Fruit fly (Drosophila melanogaster) whole organism, embryonic: ENCODE data around the gene Agpat1.

Experiments
- Atf6 ChIP-seq: fragments of 200-800 bp; sonication (Bioruptor generic); IDR thresholded peaks from 2 replicates; pipeline ENCODE4 v1.3.6; 2022; ENCODE audit warnings: missing biosample characterization, missing genetic modification characterization
- CG10366 ChIP-seq: fragments of 200-800 bp; sonication (Bioruptor generic); IDR thresholded peaks from 2 replicates; pipeline ENCODE4 v1.3.6; 2022; ENCODE audit warnings: missing biosample characterization, missing genetic modification characterization
- CG10959 ChIP-seq: fragments of 200-800 bp; sonication (Bioruptor generic); IDR thresholded peaks from 2 replicates; pipeline ENCODE4 v1.3.6; 2022; ENCODE audit warnings: missing biosample characterization, missing genetic modification characterization
- CG10979 ChIP-seq: fragments of 200-800 bp; sonication (Bioruptor generic); optimal IDR thresholded peaks from 2 replicates; lab custom pipeline; 2018; ENCODE audit warnings: missing biosample characterization, mild to moderate bottlenecking, missing genetic modification characterization, moderate library complexity
- CG12155 ChIP-seq: fragments of 200-800 bp; sonication (Bioruptor generic); optimal IDR thresholded peaks from 3 replicates; lab custom pipeline; 2016; ENCODE audit warnings: missing biosample characterization, missing genetic modification characterization
- CG12299 ChIP-seq: fragments of 200-800 bp; sonication (Bioruptor generic); optimal IDR thresholded peaks from 2 replicates; lab custom pipeline; 2018; ENCODE audit warnings: missing biosample characterization, mild to moderate bottlenecking, missing genetic modification characterization
- CG14014 ChIP-seq: fragments of 200-800 bp; sonication (Bioruptor generic); IDR thresholded peaks from 2 replicates; pipeline ENCODE4 v1.3.6; 2022; ENCODE audit warnings: missing biosample characterization, missing genetic modification characterization
- CG14050 ChIP-seq: fragments of 200-800 bp; sonication (Bioruptor generic); IDR thresholded peaks from 3 replicates; pipeline ENCODE4 v1.3.6; 2022; ENCODE audit warnings: missing biosample characterization, missing genetic modification characterization
- CG15073 ChIP-seq: fragments of 200-800 bp; sonication (Bioruptor generic); optimal IDR thresholded peaks from 2 replicates; lab custom pipeline; 2016; ENCODE audit warnings: missing biosample characterization, missing genetic modification characterization
- CG16863 ChIP-seq: fragments of 200-800 bp; sonication (Bioruptor generic); optimal IDR thresholded peaks from 3 replicates; lab custom pipeline; 2016; ENCODE audit warnings: missing biosample characterization, missing genetic modification characterization
- CG18476 ChIP-seq: fragments of 200-800 bp; sonication (Bioruptor generic); optimal IDR thresholded peaks from 2 replicates; lab custom pipeline; 2016; ENCODE audit warnings: missing biosample characterization, mild to moderate bottlenecking, missing genetic modification characterization
- CG18764 ChIP-seq: fragments of 200-800 bp; sonication (Bioruptor generic); optimal IDR thresholded peaks from 3 replicates; lab custom pipeline; 2016; ENCODE audit warnings: missing biosample characterization, missing genetic modification characterization
- CG2199 ChIP-seq: fragments of 200-800 bp; sonication (Bioruptor generic); IDR thresholded peaks from 3 replicates; pipeline ENCODE4 v1.3.6; 2022; ENCODE audit warnings: missing biosample characterization, missing genetic modification characterization
- CG3065 ChIP-seq: fragments of 200-800 bp; sonication (Bioruptor generic); optimal IDR thresholded peaks from 2 replicates; lab custom pipeline; 2016; ENCODE audit warnings: missing biosample characterization, missing genetic modification characterization
- CG3281 ChIP-seq: fragments of 200-800 bp; sonication (Bioruptor generic); optimal IDR thresholded peaks from 3 replicates; lab custom pipeline; 2017; ENCODE audit warnings: missing biosample characterization, mild to moderate bottlenecking, missing genetic modification characterization
- CG42726 ChIP-seq: fragments of 200-800 bp; sonication (Bioruptor generic); IDR thresholded peaks from 2 replicates; pipeline ENCODE4 v1.3.6; 2022; ENCODE audit warnings: missing biosample characterization, missing genetic modification characterization; ENCODE audit not compliant: partially characterized antibody
- CG4328 ChIP-seq: fragments of 200-800 bp; sonication (Bioruptor generic); optimal IDR thresholded peaks from 3 replicates; lab custom pipeline; 2017; ENCODE audit warnings: missing biosample characterization, missing genetic modification reagents, missing genetic modification characterization
- CG4854 ChIP-seq: fragments of 200-800 bp; sonication (Bioruptor generic); optimal IDR thresholded peaks from 2 replicates; lab custom pipeline; 2016; ENCODE audit warnings: missing biosample characterization, missing genetic modification characterization, inconsistent platforms
- CG8281 ChIP-seq: fragments of 200-800 bp; sonication (Bioruptor generic); optimal IDR thresholded peaks from 2 replicates; lab custom pipeline; 2018; ENCODE audit warnings: missing biosample characterization, mild to moderate bottlenecking, missing genetic modification characterization, moderate library complexity
- CG8359 ChIP-seq: fragments of 200-800 bp; sonication (Bioruptor generic); optimal IDR thresholded peaks from 2 replicates; lab custom pipeline; 2017; ENCODE audit warnings: missing biosample characterization, mild to moderate bottlenecking, missing genetic modification characterization, borderline replicate concordance
- CG9215 ChIP-seq: fragments of 200-800 bp; sonication (Bioruptor generic); IDR thresholded peaks from 2 replicates; pipeline ENCODE4 v1.3.6; 2022; ENCODE audit warnings: missing biosample characterization, missing genetic modification characterization
- CG9797 ChIP-seq: fragments of 200-800 bp; sonication (Bioruptor generic); optimal IDR thresholded peaks from 3 replicates; lab custom pipeline; 2018; ENCODE audit warnings: missing biosample characterization, mild to moderate bottlenecking, missing genetic modification characterization
- CG9932 ChIP-seq: fragments of 200-800 bp; sonication (Bioruptor generic); IDR thresholded peaks from 2 replicates; pipeline ENCODE4 v1.3.6; 2022; ENCODE audit warnings: missing biosample characterization, missing genetic modification characterization
- Doc2 ChIP-seq: fragments of 200-800 bp; sonication (Bioruptor generic); IDR thresholded peaks from 2 replicates; pipeline ENCODE4 v1.3.6; 2022; ENCODE audit warnings: missing biosample characterization, missing genetic modification characterization
- Hmx ChIP-seq: fragments of 200-800 bp; sonication (Bioruptor generic); optimal IDR thresholded peaks from 2 replicates; lab custom pipeline; 2016; ENCODE audit warnings: missing biosample characterization, missing genetic modification characterization
- MTF-1 ChIP-seq: fragments of 200-800 bp; sonication (Bioruptor generic); optimal IDR thresholded peaks from 2 replicates; lab custom pipeline; 2018; ENCODE audit warnings: missing biosample characterization, mild to moderate bottlenecking, missing genetic modification characterization, borderline replicate concordance
- Nf-YB ChIP-seq: fragments of 200-800 bp; sonication (Bioruptor generic); optimal IDR thresholded peaks from 3 replicates; lab custom pipeline; 2019; ENCODE audit warnings: missing biosample characterization, mild to moderate bottlenecking, missing genetic modification characterization, moderate library complexity
- Oaz ChIP-seq: fragments of 200-800 bp; sonication (Bioruptor generic); IDR thresholded peaks from 2 replicates; pipeline ENCODE4 v1.3.6; 2022; ENCODE audit warnings: missing biosample characterization, missing genetic modification characterization
- Six4 ChIP-seq: fragments of 200-800 bp; sonication (Bioruptor generic); optimal IDR thresholded peaks from 2 replicates; lab custom pipeline; 2016; ENCODE audit warnings: missing biosample characterization, missing genetic modification characterization
- Xbp1 ChIP-seq: fragments of 200-800 bp; sonication (Bioruptor generic); optimal IDR thresholded peaks from 3 replicates; lab custom pipeline; 2016; ENCODE audit warnings: missing biosample characterization, mild to moderate bottlenecking, missing genetic modification characterization
- ab ChIP-seq: fragments of 200-800 bp; sonication (Bioruptor generic); optimal IDR thresholded peaks from 2 replicates; lab custom pipeline; 2016; ENCODE audit warnings: missing biosample characterization, missing genetic modification characterization
- bbx ChIP-seq: fragments of 200-800 bp; sonication (Bioruptor generic); IDR thresholded peaks from 2 replicates; pipeline ENCODE4 v1.3.6; 2022; ENCODE audit warnings: missing biosample characterization, missing genetic modification characterization; ENCODE audit not compliant: partially characterized antibody
- bowl ChIP-seq: fragments of 200-800 bp; sonication (Bioruptor generic); IDR thresholded peaks from 2 replicates; pipeline ENCODE4 v1.3.6; 2022; ENCODE audit warnings: missing biosample characterization, missing genetic modification characterization
- bsh ChIP-seq, 2 experiments: fragments of 200-800 bp; sonication (Bioruptor generic); optimal IDR thresholded peaks; 2 replicates each; lab custom pipeline; 2017 to 2018; ENCODE audit warnings: mild to moderate bottlenecking in 2 of 2, missing biosample characterization in 2 of 2, missing genetic modification characterization in 2 of 2, moderate library complexity in 1 of 2
- cad ChIP-seq: fragments of >200 bp; optimal IDR thresholded peaks from 2 replicates; lab custom pipeline; 2017; ENCODE audit warnings: missing biosample characterization, missing genetic modification characterization
- cg ChIP-seq: fragments of 200-800 bp; sonication (Bioruptor generic); optimal IDR thresholded peaks from 3 replicates; lab custom pipeline; 2019; ENCODE audit warnings: missing biosample characterization, mild to moderate bottlenecking, missing genetic modification characterization, moderate library complexity
- dati ChIP-seq: fragments of 200-800 bp; sonication (Bioruptor generic); IDR thresholded peaks from 2 replicates; pipeline ENCODE4 v1.3.6; 2022; ENCODE audit warnings: missing biosample characterization, missing genetic modification characterization
- dimm ChIP-seq: fragments of 200-800 bp; sonication (Bioruptor generic); IDR thresholded peaks from 2 replicates; pipeline ENCODE4 v1.3.6; 2022; ENCODE audit warnings: missing biosample characterization, missing genetic modification characterization
- gsb-n ChIP-seq: fragments of 200-800 bp; sonication (Bioruptor generic); optimal IDR thresholded peaks from 3 replicates; lab custom pipeline; 2018; ENCODE audit warnings: missing biosample characterization, mild to moderate bottlenecking, missing genetic modification characterization
- her ChIP-seq: fragments of 200-800 bp; sonication (Bioruptor generic); optimal IDR thresholded peaks from 2 replicates; lab custom pipeline; 2016; ENCODE audit warnings: missing biosample characterization, missing genetic modification characterization
- maf-S ChIP-seq: fragments of 200-800 bp; sonication (Bioruptor generic); optimal IDR thresholded peaks from 2 replicates; lab custom pipeline; 2016; ENCODE audit warnings: missing biosample characterization, missing genetic modification characterization
- mam ChIP-seq: fragments of 200-800 bp; sonication (Bioruptor generic); optimal IDR thresholded peaks from 3 replicates; lab custom pipeline; 2016; ENCODE audit warnings: missing biosample characterization, missing genetic modification characterization
- mld ChIP-seq: fragments of 200-800 bp; sonication (Bioruptor generic); IDR thresholded peaks from 3 replicates; pipeline ENCODE4 v1.3.6; 2022; ENCODE audit warnings: missing biosample characterization, missing genetic modification characterization; ENCODE audit not compliant: partially characterized antibody
- org-1 ChIP-seq: fragments of 200-800 bp; sonication (Bioruptor generic); optimal IDR thresholded peaks from 2 replicates; lab custom pipeline; 2017; ENCODE audit warnings: missing biosample characterization, missing genetic modification characterization
- pan ChIP-seq, 4 experiments: fragments of >200 bp in 3 of 4; fragments of 200-800 bp in 1 of 4; sonication (Bioruptor generic) in 1 of 4; optimal IDR thresholded peaks in 3 of 4; IDR thresholded peaks in 1 of 4; 2 replicates each; pipeline versions ENCODE4 v1.3.6 to Lab custom; 2017 to 2022; ENCODE audit warnings: missing biosample characterization in 2 of 4, missing genetic modification characterization in 2 of 4, mixed read lengths in 1 of 4
- psq ChIP-seq: fragments of 200-800 bp; sonication (Bioruptor generic); optimal IDR thresholded peaks from 2 replicates; lab custom pipeline; 2017; ENCODE audit warnings: missing biosample characterization, missing genetic modification characterization
- sd ChIP-seq: fragments of 200-800 bp; sonication (Bioruptor generic); optimal IDR thresholded peaks from 3 replicates; lab custom pipeline; 2018; ENCODE audit warnings: missing biosample characterization, mild to moderate bottlenecking, missing genetic modification characterization, moderate library complexity
- ssp ChIP-seq: fragments of 200-800 bp; sonication (Bioruptor generic); IDR thresholded peaks from 2 replicates; pipeline ENCODE4 v1.3.6; 2022; ENCODE audit warnings: missing biosample characterization, missing genetic modification characterization
- z ChIP-seq: fragments of 200-800 bp; sonication (Bioruptor generic); IDR thresholded peaks from 3 replicates; pipeline ENCODE4 v1.3.6; 2022; ENCODE audit warnings: missing biosample characterization, missing genetic modification characterization

Agpat1 gene

DNA sequence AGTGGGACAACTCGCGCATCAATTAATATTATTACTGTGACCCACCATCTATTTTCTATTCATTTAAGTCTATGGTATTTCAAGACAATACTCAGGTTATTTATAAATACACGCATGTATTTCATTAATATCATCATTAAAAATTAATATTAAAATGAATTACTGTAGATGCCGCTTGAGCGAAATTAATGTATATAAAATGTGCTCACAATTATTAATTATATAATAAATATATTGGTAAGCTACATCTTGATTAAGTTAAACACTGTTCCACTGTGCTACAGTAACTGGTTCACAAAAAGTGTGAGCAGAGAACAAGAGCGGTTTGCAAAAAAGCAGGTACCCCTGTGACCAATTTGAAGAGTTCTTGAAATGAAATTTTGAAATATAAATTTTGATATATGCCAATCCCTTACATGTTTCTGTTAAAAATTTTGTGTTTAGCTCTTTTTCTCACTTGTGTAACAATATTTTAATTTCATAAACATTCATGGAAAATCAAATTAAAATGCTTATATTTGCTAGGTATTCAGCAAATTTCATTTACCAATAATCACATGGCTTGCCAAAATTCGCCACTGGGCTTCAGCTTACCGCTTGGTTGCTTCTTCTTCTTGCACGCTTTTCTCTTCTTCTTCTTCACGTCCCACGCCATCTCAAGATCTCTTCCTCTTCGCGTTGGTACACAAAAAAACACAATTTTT is 14.0 kb upstream of the Agpat1 start (continued):
- peak; percentile 99 for TF ChIP-seq CG10979
- peak; percentile 100 for TF ChIP-seq CG9932
- peak; percentile 95 for TF ChIP-seq psq (GFP tag; lab: Kevin White, UChicago)
- TF ChIP-seq Nf-YB, result peak; percentile 93
- peak; percentile 74 for TF ChIP-seq CG9797 (GFP tag; lab: Kevin White, UChicago)
- TF ChIP-seq CG4854, result peak; percentile 100
- TF ChIP-seq bsh (GFP tag; optimal IDR thresholded peaks at IDR 0.05; lab: Kevin White, UChicago), result peak; percentile 99 to 100
- TF ChIP-seq mam, result peak; percentile 100
- peak; percentile 98 for TF ChIP-seq CG3065
- TF ChIP-seq dati, result peak; percentile 98
- peak; percentile 99 for TF ChIP-seq Xbp1
- peak; percentile 100 for TF ChIP-seq CG4328 (GFP tag; lab: Kevin White, UChicago)
- peak; percentile 98 for TF ChIP-seq CG10959 (GFP tag; lab: Robert Waterston, UW)
- no peak for TF ChIP-seq pan (optimal IDR thresholded peaks at IDR 0.05; lab: Kevin White, UChicago)
- TF ChIP-seq pan (GFP tag; optimal IDR thresholded peaks at IDR 0.05 in 1 of 2, IDR thresholded peaks at IDR 0.05 in 1 of 2), result peak in 1 of 2 experiments; percentile 100
- TF ChIP-seq CG42726, result no peak
- no peak for TF ChIP-seq cg
- no peak for TF ChIP-seq cad (GFP tag; lab: Kevin White, UChicago)
- peak; percentile 100 for TF ChIP-seq CG12299
- TF ChIP-seq ab, result peak; percentile 99
- peak; percentile 99 for TF ChIP-seq Doc2 (GFP tag; lab: Robert Waterston, UW)
- peak; percentile 100 for TF ChIP-seq CG3281 (GFP tag; lab: Kevin White, UChicago)
- TF ChIP-seq CG18476 (GFP tag; lab: Kevin White, UChicago), result peak; percentile 99
- TF ChIP-seq CG8281 (tag; lab: Kevin White, UChicago), result peak; percentile 95
- TF ChIP-seq her, result peak; percentile 98
- TF ChIP-seq mld (GFP tag; lab: Robert Waterston, UW), result peak; percentile 42; the same call in 1 of the 3 replicates
- peak; percentile 100 for TF ChIP-seq Six4 (GFP tag; lab: Kevin White, UChicago)
- TF ChIP-seq CG10366, result peak; percentile 99
- peak; percentile 94 for TF ChIP-seq CG8359 (GFP tag; lab: Kevin White, UChicago)
- TF ChIP-seq CG14050, result peak; percentile 100
- TF ChIP-seq CG2199 (GFP tag; lab: Robert Waterston, UW), result peak; percentile 98
- peak; percentile 97 for TF ChIP-seq MTF-1 (GFP tag; lab: Kevin White, UChicago)
- peak; percentile 93 for TF ChIP-seq CG15073 (GFP tag; lab: Kevin White, UChicago)
- peak; percentile 100 for TF ChIP-seq Atf6 (GFP tag; lab: Robert Waterston, UW)
- no peak; the same call in 1 of the 2 replicates for TF ChIP-seq bbx (GFP tag; lab: Robert Waterston, UW)
- TF ChIP-seq Oaz, result peak; percentile 99
- TF ChIP-seq CG18764 (GFP tag; lab: Kevin White, UChicago), result peak; percentile 99
- TF ChIP-seq Hmx, result peak; percentile 98
- TF ChIP-seq maf-S (GFP tag; lab: Kevin White, UChicago), result peak; percentile 100
- peak; percentile 71; the same call in 2 of the 3 replicates for TF ChIP-seq z (GFP tag; lab: Robert Waterston, UW)
- peak; percentile 100 for TF ChIP-seq CG14014 (GFP tag; lab: Robert Waterston, UW)
- peak; percentile 99 for TF ChIP-seq gsb-n (tag; lab: Kevin White, UChicago)
- peak; percentile 98 for TF ChIP-seq bowl (GFP tag; lab: Robert Waterston, UW)
- peak; percentile 100 for TF ChIP-seq CG9215 (GFP tag; lab: Robert Waterston, UW)
- peak; percentile 100 for TF ChIP-seq CG16863 (GFP tag; lab: Kevin White, UChicago)
- TF ChIP-seq sd (tag; lab: Kevin White, UChicago), result peak; percentile 99
- TF ChIP-seq dimm (GFP tag; lab: Robert Waterston, UW), result peak; percentile 98
- TF ChIP-seq org-1, result peak; percentile 100
- TF ChIP-seq CG12155 (GFP tag; lab: Kevin White, UChicago), result peak; percentile 99
- peak; percentile 96 for TF ChIP-seq ssp
